Worm (Caenorhabditis elegans) whole organism, L4 larva: Measurements from ENCODE around the gene moa-2.

Experiments used
- D1046.2 ChIP-seq: fragments of 200-800 bp; sonication (Bioruptor generic); IDR thresholded peaks from 2 replicates; pipeline ENCODE4 v1.3.6; 2022; ENCODE audit warnings: missing genetic modification characterization, missing compliant biosample characterization
- F10B5.3 ChIP-seq: sonication (generic microtip); optimal IDR thresholded peaks from 2 replicates; lab custom pipeline; 2016; ENCODE audit warnings: mild to moderate bottlenecking, missing genetic modification characterization, missing compliant biosample characterization
- R02D3.7 ChIP-seq: fragments of 150-350 bp; sonication (generic microtip); optimal IDR thresholded peaks from 3 replicates; lab custom pipeline; 2014; ENCODE audit warnings: missing biosample characterization, missing genetic modification characterization
- T20F7.1 ChIP-seq: fragments of 200-800 bp; sonication (Bioruptor generic); optimal IDR thresholded peaks from 2 replicates; lab custom pipeline; 2018; ENCODE audit warnings: mild to moderate bottlenecking, missing genetic modification characterization, missing compliant biosample characterization
- T26A8.4 ChIP-seq: fragments of 200-800 bp; sonication (Bioruptor generic); IDR thresholded peaks from 2 replicates; pipeline ENCODE4 v1.3.6; 2022; ENCODE audit warnings: missing genetic modification characterization, missing compliant biosample characterization
- Y75B8A.6 ChIP-seq: fragments of 200-800 bp; sonication (Bioruptor generic); IDR thresholded peaks from 2 replicates; pipeline ENCODE4 v1.3.6; 2022; ENCODE audit warnings: missing genetic modification reagents, missing genetic modification characterization, missing compliant biosample characterization
- aha-1 ChIP-seq: fragments of 150-350 bp; peaks from one replicate; lab custom pipeline; 2014; ENCODE audit warnings: missing biosample characterization, missing genetic modification characterization
- daf-12 ChIP-seq: fragments of 150-350 bp; optimal IDR thresholded peaks from 2 replicates; lab custom pipeline; 2014; ENCODE audit warnings: missing biosample characterization, missing genetic modification reagents, missing genetic modification characterization
- daf-19 ChIP-seq: fragments of 200-800 bp; sonication (Bioruptor generic); conservative IDR thresholded peaks from 2 replicates; pipeline ENCODE4 v1.3.6; 2022; ENCODE audit warnings: missing genetic modification characterization, missing compliant biosample characterization
- egl-27 ChIP-seq: sonication (generic microtip); optimal IDR thresholded peaks from 3 replicates; lab custom pipeline; 2017; ENCODE audit warnings: missing biosample characterization, missing genetic modification reagents, missing genetic modification characterization
- fos-1 ChIP-seq: fragments of 150-350 bp; optimal IDR thresholded peaks from 2 replicates; lab custom pipeline; 2014; ENCODE audit warnings: missing biosample characterization, missing genetic modification characterization
- hlh-11 ChIP-seq: fragments of 200-800 bp; sonication (Bioruptor generic); optimal IDR thresholded peaks from 2 replicates; lab custom pipeline; 2018; ENCODE audit warnings: mild to moderate bottlenecking, missing genetic modification characterization, missing compliant biosample characterization
- lin-1 ChIP-seq: fragments of 200-800 bp; sonication (Bioruptor generic); IDR thresholded peaks from 2 replicates; pipeline ENCODE4 v1.3.6; 2022; ENCODE audit warnings: missing genetic modification reagents, missing genetic modification characterization, missing compliant biosample characterization
- lin-29 ChIP-seq: fragments of 200-800 bp; sonication (Bioruptor generic); IDR thresholded peaks from 2 replicates; pipeline ENCODE4 v1.3.6; 2022; ENCODE audit warnings: missing genetic modification reagents, missing genetic modification characterization, missing compliant biosample characterization
- lin-38 ChIP-seq: fragments of 200-800 bp; sonication (Bioruptor generic); IDR thresholded peaks from 2 replicates; pipeline ENCODE4 v1.3.6; 2022; ENCODE audit warnings: missing genetic modification reagents, missing genetic modification characterization, missing compliant biosample characterization
- lir-3 ChIP-seq: sonication (generic microtip); optimal IDR thresholded peaks from 2 replicates; lab custom pipeline; 2016; ENCODE audit warnings: mild to moderate bottlenecking, missing genetic modification characterization, missing compliant biosample characterization
- mdl-1 ChIP-seq, 2 experiments: fragments of 150-350 bp in 1 of 2; sonication (generic microtip) in 1 of 2; optimal IDR thresholded peaks; 2 replicates each; lab custom pipeline; 2014 to 2017; ENCODE audit warnings: missing biosample characterization in 2 of 2, missing genetic modification characterization in 2 of 2
- mes-2 ChIP-seq: sonication (generic microtip); optimal IDR thresholded peaks from 2 replicates; lab custom pipeline; 2016; ENCODE audit warnings: missing genotype, mild to moderate bottlenecking, missing genetic modification characterization, missing compliant biosample characterization; ENCODE audit not compliant: poor library complexity, severe bottlenecking
- mxl-3 ChIP-seq: fragments of 200-800 bp; sonication (Bioruptor generic); optimal IDR thresholded peaks from 2 replicates; lab custom pipeline; 2018; ENCODE audit warnings: mild to moderate bottlenecking, missing genetic modification characterization, missing compliant biosample characterization
- nhr-10 ChIP-seq: fragments of 150-350 bp; optimal IDR thresholded peaks from 2 replicates; lab custom pipeline; 2014; ENCODE audit warnings: missing biosample characterization, missing genetic modification characterization
- nhr-237 ChIP-seq: sonication (generic microtip); optimal IDR thresholded peaks from 2 replicates; lab custom pipeline; 2017; ENCODE audit warnings: missing biosample characterization, missing genetic modification characterization
- nhr-28 ChIP-seq: fragments of 150-350 bp; optimal IDR thresholded peaks from 2 replicates; lab custom pipeline; 2014; ENCODE audit warnings: missing biosample characterization, missing genetic modification characterization
- nhr-41 ChIP-seq: fragments of 200-800 bp; sonication (Bioruptor generic); IDR thresholded peaks from 2 replicates; pipeline ENCODE4 v1.3.6; 2022; ENCODE audit warnings: missing genetic modification reagents, missing genetic modification characterization, missing compliant biosample characterization
- nhr-48 ChIP-seq: sonication (generic microtip); optimal IDR thresholded peaks from 2 replicates; lab custom pipeline; 2016; ENCODE audit warnings: mild to moderate bottlenecking, missing genetic modification characterization, missing compliant biosample characterization
- pqm-1 ChIP-seq: sonication (generic microtip); optimal IDR thresholded peaks from 2 replicates; lab custom pipeline; 2017; ENCODE audit warnings: missing biosample characterization, missing genetic modification characterization
- saeg-2 ChIP-seq: fragments of 200-800 bp; sonication (Bioruptor generic); IDR thresholded peaks from 2 replicates; pipeline ENCODE4 v1.3.6; 2022; ENCODE audit warnings: missing genetic modification reagents, missing genetic modification characterization, missing compliant biosample characterization
- set-16 ChIP-seq: fragments of 200-800 bp; sonication (Bioruptor generic); IDR thresholded peaks from 2 replicates; pipeline ENCODE4 v1.3.6; 2022; ENCODE audit warnings: missing genetic modification reagents, missing genetic modification characterization, missing compliant biosample characterization
- snpc-4 ChIP-seq: fragments of 150-350 bp; optimal IDR thresholded peaks from 2 replicates; lab custom pipeline; 2014; ENCODE audit warnings: missing biosample characterization, missing genetic modification characterization
- spr-3 ChIP-seq: fragments of 200-800 bp; sonication (Bioruptor generic); optimal IDR thresholded peaks from 2 replicates; lab custom pipeline; 2018; ENCODE audit warnings: mild to moderate bottlenecking, missing genetic modification characterization, missing compliant biosample characterization
- unc-130 ChIP-seq: sonication (generic microtip); optimal IDR thresholded peaks from 2 replicates; lab custom pipeline; 2016; ENCODE audit warnings: missing genetic modification reagents, missing genetic modification characterization, missing compliant biosample characterization
- unc-39 ChIP-seq: sonication (generic microtip); optimal IDR thresholded peaks from 2 replicates; lab custom pipeline; 2017; ENCODE audit warnings: missing biosample characterization, missing genetic modification characterization
- unc-62 ChIP-seq, 3 experiments: fragments of 150-350 bp in 1 of 3; sonication (generic microtip); optimal IDR thresholded peaks in 2 of 3; peaks in 1 of 3; 1 replicate in 1 of 3; 2 replicates in 2 of 3; lab custom pipeline; 2014 to 2017; ENCODE audit warnings: missing biosample characterization in 3 of 3, missing genetic modification characterization in 3 of 3, missing genetic modification reagents in 3 of 3, missing genotype in 1 of 3
- zfp-2 ChIP-seq: sonication (generic microtip); optimal IDR thresholded peaks from 2 replicates; lab custom pipeline; 2016; ENCODE audit warnings: mild to moderate bottlenecking, missing genetic modification characterization, missing compliant biosample characterization
- zip-2 ChIP-seq: fragments of 150-350 bp; optimal IDR thresholded peaks from 2 replicates; lab custom pipeline; 2014; ENCODE audit warnings: missing biosample characterization, missing genetic modification characterization

moa-2 gene

ce11 chrII:7678512-7678911 lies 20.3 kb downstream of the moa-2 start:
- TF ChIP-seq lin-1 (GFP tag; lab: Robert Waterston, UW) (no peak), snpc-4 (no peak), nhr-41 (GFP tag; lab: Robert Waterston, UW) (no peak), nhr-48 (tag; lab: Kevin White, UChicago) (no peak), D1046.2 (GFP tag; lab: Robert Waterston, UW) (no peak), zip-2 (tag; lab: Kevin White, UChicago) (no peak), F10B5.3 (tag; lab: Kevin White, UChicago) (no peak), aha-1 (tag; lab: Kevin White, UChicago) (peak; percentile 68), hlh-11 (tag; lab: Kevin White, UChicago) (peak; percentile 5), spr-3 (GFP tag; lab: Kevin White, UChicago) (no peak), unc-130 (no peak)

- TF ChIP-seq aha-1 (tag; lab: Kevin White, UChicago): peak; percentile 59
- TF ChIP-seq mes-2: peak; percentile 19
- no peak for TF ChIP-seq R02D3.7 (tag; lab: Kevin White, UChicago)
- no peak for TF ChIP-seq lin-29 (GFP tag; lab: Robert Waterston, UW)
- TF ChIP-seq unc-62 (GFP tag; optimal IDR thresholded peaks at IDR 0.05 in 1 of 2; lab: Kevin White, UChicago): peak in 1 of 2 experiments; percentile 17
- no peak for TF ChIP-seq unc-62 (tag; optimal IDR thresholded peaks at IDR 0.05; lab: Kevin White, UChicago)
- peak in 1 of 2 experiments; percentile 31 for TF ChIP-seq mdl-1 (tag; optimal IDR thresholded peaks at IDR 0.05; lab: Kevin White, UChicago)
- TF ChIP-seq daf-12 (tag; lab: Kevin White, UChicago): no peak
- TF ChIP-seq mxl-3 (GFP tag; lab: Kevin White, UChicago): peak; percentile 5
Observed at ce11 chrII:7676307-7676905, 22.4 kb downstream of the moa-2 start.

- TF ChIP-seq fos-1 (no peak), lir-3 (tag; lab: Kevin White, UChicago) (no peak), daf-19 (GFP tag; lab: Robert Waterston, UW) (no peak), egl-27 (tag; lab: Kevin White, UChicago) (no peak), unc-62 (GFP tag; optimal IDR thresholded peaks at IDR 0.05 in 1 of 2; lab: Kevin White, UChicago) (peak in 1 of 2 experiments; percentile 92), unc-62 (tag; optimal IDR thresholded peaks at IDR 0.05; lab: Kevin White, UChicago) (no peak), zfp-2 (tag; lab: Kevin White, UChicago) (no peak)
Observed at ce11 chrII:7675752-7676151, 23.1 kb downstream of the moa-2 start.

- TF ChIP-seq unc-39 (tag; lab: Kevin White, UChicago) (no peak), pqm-1 (tag; lab: Kevin White, UChicago) (no peak), lin-29 (GFP tag; lab: Robert Waterston, UW) (no peak), lin-38 (no peak), nhr-28 (tag; lab: Kevin White, UChicago) (no peak), saeg-2 (GFP tag; lab: Robert Waterston, UW) (no peak), set-16 (GFP tag; lab: Robert Waterston, UW) (no peak), egl-27 (tag; lab: Kevin White, UChicago) (no peak), nhr-237 (tag; lab: Kevin White, UChicago) (no peak), T26A8.4 (GFP tag; lab: Robert Waterston, UW) (no peak), lin-1 (GFP tag; lab: Robert Waterston, UW) (no peak), nhr-10 (tag; lab: Kevin White, UChicago) (no peak), Y75B8A.6 (GFP tag; lab: Robert Waterston, UW) (no peak), T20F7.1 (no peak)
Observed at ce11 chrII:7671705-7672104, 27.1 kb downstream of the moa-2 start, which contains the start of gene lir-1. Gene lir-1, plus strand, starts transcription at chrII:7672005.
